Worm (Caenorhabditis elegans) whole organism, young adult: Measurements from ENCODE around the gene C50F4.8.

Experiments
- F37B4.10 ChIP-seq: fragments of 200-800 bp; sonication (Bioruptor generic); IDR thresholded peaks from 2 replicates; pipeline ENCODE4 v1.3.6; 2022; ENCODE audit warnings: missing genetic modification characterization, missing compliant biosample characterization
- ama-1 ChIP-seq, 3 experiments: fragments of 150-350 bp in 1 of 3; sonication (generic microtip) in 2 of 3; optimal IDR thresholded peaks; 2 replicates each; lab custom pipeline; 2014 to 2018; ENCODE audit warnings: missing biosample characterization in 2 of 3, missing genetic modification characterization in 2 of 3, missing genetic modification reagents in 2 of 3
- sptf-2 ChIP-seq: fragments of 200-800 bp; sonication (Bioruptor generic); optimal IDR thresholded peaks from 2 replicates; lab custom pipeline; 2018; ENCODE audit warnings: mild to moderate bottlenecking, missing genetic modification characterization, missing compliant biosample characterization

ce11 chrV:9531477-9531876 is 12.8 kb upstream of the C50F4.8 start, which contains the start of the genes C50F4.10 and pfk-1.2:
- no peak for TF ChIP-seq F37B4.10 (GFP tag; lab: Robert Waterston, UW)
- no peak for TF ChIP-seq ama-1 (optimal IDR thresholded peaks at IDR 0.05; lab: Kevin White, UChicago)
- no peak for TF ChIP-seq ama-1 (GFP tag; optimal IDR thresholded peaks at IDR 0.05; lab: Kevin White, UChicago)
- no peak for TF ChIP-seq sptf-2 (GFP tag; lab: Kevin White, UChicago)
